Worm (Caenorhabditis elegans): ENCODE results near the gene ccnk-1.

DNA sequence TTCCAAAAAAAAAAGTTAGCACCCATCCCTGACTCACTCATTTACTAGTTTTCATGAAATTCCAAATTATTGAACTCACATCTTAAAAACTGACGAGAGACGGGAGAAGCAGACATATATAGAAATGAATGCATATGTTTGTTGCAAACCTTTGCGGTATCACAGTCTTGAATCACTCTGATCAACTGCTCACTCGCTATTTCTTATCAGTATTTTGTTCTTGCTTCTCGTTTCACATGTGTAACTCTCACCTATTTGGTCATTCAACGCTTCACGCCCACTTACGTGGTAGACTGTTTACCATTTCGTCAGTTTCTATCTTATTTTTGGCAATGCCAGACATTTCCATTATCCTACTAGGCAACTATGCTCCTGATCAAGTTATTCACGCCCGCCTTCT lies 28.4 kb downstream of the ccnk-1 start, which contains the start of gene C54G10.1:
- no peak for TF ChIP-seq him-1 (tag; optimal IDR thresholded peaks at IDR 0.05)
- TF ChIP-seq W03F9.2 (tag; optimal IDR thresholded peaks at IDR 0.05): no peak

All from whole organism, L4/young adult.